Worm (Caenorhabditis elegans) whole organism, midembryonic: ENCODE measurements around the gene rde-11.

Experiments
- T22C8.4 ChIP-seq: fragments of 200-800 bp; sonication (Bioruptor generic); IDR thresholded peaks from 2 replicates; pipeline ENCODE4 v1.3.6; 2022; ENCODE audit warnings: missing genetic modification characterization, missing compliant biosample characterization
- cog-1 ChIP-seq: sonication (generic microtip); optimal IDR thresholded peaks from 2 replicates; lab custom pipeline; 2016; ENCODE audit warnings: missing genetic modification characterization, missing compliant biosample characterization
- flt-1 ChIP-seq: fragments of 200-800 bp; sonication (Bioruptor generic); IDR thresholded peaks from 2 replicates; pipeline ENCODE4 v1.3.6; 2022; ENCODE audit warnings: missing genetic modification characterization, missing compliant biosample characterization
- klf-2 ChIP-seq: fragments of 200-800 bp; sonication (Bioruptor generic); conservative IDR thresholded peaks from 2 replicates; pipeline ENCODE4 v1.3.6; 2022; ENCODE audit warnings: missing genetic modification reagents, missing genetic modification characterization, missing compliant biosample characterization
- med-1 ChIP-seq: sonication (generic microtip); optimal IDR thresholded peaks from 2 replicates; lab custom pipeline; 2017; ENCODE audit warnings: missing genetic modification characterization, mild to moderate bottlenecking, missing compliant biosample characterization, antibody characterized with exemption, missing genetic modification reagents; ENCODE audit not compliant: insufficient read depth
- ref-1 ChIP-seq: fragments of 200-800 bp; sonication (Bioruptor generic); conservative IDR thresholded peaks from 2 replicates; pipeline ENCODE4 v1.3.6; 2022; ENCODE audit warnings: missing genetic modification reagents, missing genetic modification characterization, missing compliant biosample characterization
- tab-1 ChIP-seq: fragments of 200-800 bp; sonication (Bioruptor generic); IDR thresholded peaks from 2 replicates; pipeline ENCODE4 v1.3.6; 2022; ENCODE audit warnings: missing genetic modification characterization, missing compliant biosample characterization
- ztf-23 ChIP-seq: fragments of 200-800 bp; sonication (Bioruptor generic); IDR thresholded peaks from 2 replicates; pipeline ENCODE4 v1.3.6; 2022; ENCODE audit warnings: missing genetic modification reagents, missing genetic modification characterization, missing compliant biosample characterization
- ztf-29 ChIP-seq: fragments of 200-800 bp; sonication (Bioruptor generic); IDR thresholded peaks from 2 replicates; pipeline ENCODE4 v1.3.6; 2022; ENCODE audit warnings: missing genetic modification reagents, missing genetic modification characterization, missing compliant biosample characterization

Gene rde-11

DNA sequence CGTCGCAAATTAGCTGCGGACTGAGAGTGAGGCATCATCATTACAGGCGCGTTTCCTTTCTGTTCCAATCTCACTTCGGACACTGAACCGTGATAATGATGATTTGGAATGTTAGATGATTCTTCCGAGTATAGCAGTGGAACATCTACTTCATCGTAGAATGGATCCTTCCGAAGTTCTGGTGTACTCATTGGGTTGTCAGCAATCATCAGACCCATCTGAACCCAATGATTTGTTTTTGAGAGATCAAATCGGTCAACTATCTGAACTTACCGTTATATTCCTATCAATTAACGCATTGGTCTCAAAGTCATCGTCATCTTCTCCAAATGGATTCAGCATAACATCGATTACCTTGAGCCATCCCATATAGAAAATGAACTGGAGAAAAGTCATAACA is 3.4 kb downstream of the rde-11 start:
- no peak for TF ChIP-seq tab-1 (GFP tag; lab: Robert Waterston, UW)
- no peak for TF ChIP-seq ref-1 (GFP tag; lab: Robert Waterston, UW)
- TF ChIP-seq ztf-23 = no peak
- TF ChIP-seq cog-1 (tag; lab: Kevin White, UChicago) = no peak
- no peak for TF ChIP-seq klf-2 (GFP tag; lab: Robert Waterston, UW)
- TF ChIP-seq ztf-29 (GFP tag; lab: Robert Waterston, UW) = no peak
- no peak for TF ChIP-seq T22C8.4

DNA sequence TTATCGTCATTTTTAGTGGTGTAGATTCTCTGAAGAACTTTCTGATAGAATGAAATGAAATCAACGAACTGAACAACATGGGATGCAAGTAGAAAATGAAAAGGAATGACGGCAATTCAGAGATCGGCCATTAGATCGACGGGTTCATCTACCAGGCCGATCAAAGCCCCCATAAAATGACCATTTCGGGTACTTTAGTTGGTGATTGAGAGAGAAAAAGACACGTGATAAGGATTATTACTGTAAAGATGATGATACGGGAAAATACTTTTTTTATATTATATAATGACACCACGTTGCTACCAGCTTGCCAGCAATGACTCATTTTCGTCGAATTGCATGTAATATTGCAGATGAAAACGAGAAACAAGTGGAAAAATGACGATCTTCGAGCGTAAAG is 4.8 kb downstream of the rde-11 start, which contains the start of gene best-1:
TSS of gene best-1 (minus strand) at position 29 of the 400 bp plus-strand sequence.
- TF ChIP-seq tab-1 (GFP tag; lab: Robert Waterston, UW) (no peak), cog-1 (tag; lab: Kevin White, UChicago) (no peak), klf-2 (GFP tag; lab: Robert Waterston, UW) (no peak), ztf-23 (no peak), flt-1 (GFP tag; lab: Robert Waterston, UW) (no peak)

DNA sequence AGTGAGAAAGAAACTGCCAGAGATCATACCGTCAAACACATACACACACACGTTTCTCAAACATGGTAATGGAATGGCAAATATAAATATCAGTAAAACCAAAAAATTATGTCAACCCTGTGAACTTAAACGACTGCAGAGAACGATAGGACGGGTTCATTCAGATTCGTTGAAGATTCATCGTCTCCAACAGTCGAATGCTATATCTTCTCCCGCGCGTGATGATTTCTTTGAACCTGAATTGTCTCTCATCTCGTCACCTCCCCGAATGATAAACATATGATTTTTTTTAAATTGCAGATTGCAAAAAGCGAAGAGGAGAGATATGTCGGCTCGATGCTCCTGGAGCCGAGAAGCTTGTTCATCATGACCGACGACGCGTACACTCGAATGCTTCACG is 5.9 kb downstream of the rde-11 start:
- TF ChIP-seq ztf-23 (no peak), med-1 (GFP tag; lab: Kevin White, UChicago) (no peak), klf-2 (GFP tag; lab: Robert Waterston, UW) (no peak), tab-1 (GFP tag; lab: Robert Waterston, UW) (no peak), cog-1 (tag; lab: Kevin White, UChicago) (no peak)

DNA sequence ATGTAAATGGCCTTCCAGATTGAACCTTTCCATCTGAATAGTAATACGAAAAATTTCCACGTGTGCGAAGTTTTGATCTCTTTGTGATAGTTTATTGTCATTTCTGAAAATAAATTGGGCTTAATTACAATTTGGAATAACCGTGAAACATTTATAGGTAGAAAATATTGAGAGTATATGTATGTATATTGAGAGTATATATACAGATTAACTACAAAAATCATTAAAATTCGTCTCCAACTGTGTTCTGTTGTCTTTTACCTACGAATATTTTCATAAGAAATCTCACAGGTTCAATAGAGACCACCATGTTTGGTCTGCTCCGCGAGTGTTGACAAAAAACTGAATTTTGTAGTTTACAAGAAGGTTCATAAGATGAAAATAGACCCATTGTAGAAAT is 8.0 kb downstream of the rde-11 start, which contains the start of gene best-2:
TSS of gene best-2 (minus strand) at position 101 of the 400 bp plus-strand sequence.
- no peak for TF ChIP-seq med-1 (GFP tag; lab: Kevin White, UChicago)
- TF ChIP-seq ztf-23 = no peak

ce11 chrIV:13116679-13117078 is 11.7 kb downstream of the rde-11 start:
- TF ChIP-seq ref-1 (GFP tag; lab: Robert Waterston, UW) = no peak
- TF ChIP-seq ztf-29 (GFP tag; lab: Robert Waterston, UW) = no peak
- no peak for TF ChIP-seq T22C8.4
- TF ChIP-seq cog-1 (tag; lab: Kevin White, UChicago) = no peak
- no peak for TF ChIP-seq ztf-23
- TF ChIP-seq tab-1 (GFP tag; lab: Robert Waterston, UW) = no peak
- TF ChIP-seq med-1 (GFP tag; lab: Kevin White, UChicago) = no peak
- no peak for TF ChIP-seq flt-1 (GFP tag; lab: Robert Waterston, UW)
- TF ChIP-seq klf-2 (GFP tag; lab: Robert Waterston, UW) = no peak

- no peak for TF ChIP-seq ztf-29 (GFP tag; lab: Robert Waterston, UW)
These were observed 13.8 kb downstream of the rde-11 start, which contains the start of gene unc-30 for ce11 chrIV:13118794-13119193. unc-30 (plus strand) TSS chrIV:13118977.

- TF ChIP-seq T22C8.4 (no peak), cog-1 (tag; lab: Kevin White, UChicago) (no peak), tab-1 (GFP tag; lab: Robert Waterston, UW) (no peak), ref-1 (GFP tag; lab: Robert Waterston, UW) (no peak), med-1 (GFP tag; lab: Kevin White, UChicago) (no peak), klf-2 (GFP tag; lab: Robert Waterston, UW) (no peak), flt-1 (GFP tag; lab: Robert Waterston, UW) (no peak), ztf-29 (GFP tag; lab: Robert Waterston, UW) (no peak), ztf-23 (no peak)
These were observed 16.4 kb downstream of the rde-11 start for ce11 chrIV:13121396-13121795.

- TF ChIP-seq T22C8.4 (no peak), flt-1 (GFP tag; lab: Robert Waterston, UW) (no peak), klf-2 (GFP tag; lab: Robert Waterston, UW) (no peak), med-1 (GFP tag; lab: Kevin White, UChicago) (no peak), ztf-23 (no peak), ztf-29 (GFP tag; lab: Robert Waterston, UW) (no peak), ref-1 (GFP tag; lab: Robert Waterston, UW) (no peak), cog-1 (tag; lab: Kevin White, UChicago) (no peak), tab-1 (GFP tag; lab: Robert Waterston, UW) (no peak)
These were observed 21.0 kb downstream of the rde-11 start for ce11 chrIV:13125999-13126398.

DNA sequence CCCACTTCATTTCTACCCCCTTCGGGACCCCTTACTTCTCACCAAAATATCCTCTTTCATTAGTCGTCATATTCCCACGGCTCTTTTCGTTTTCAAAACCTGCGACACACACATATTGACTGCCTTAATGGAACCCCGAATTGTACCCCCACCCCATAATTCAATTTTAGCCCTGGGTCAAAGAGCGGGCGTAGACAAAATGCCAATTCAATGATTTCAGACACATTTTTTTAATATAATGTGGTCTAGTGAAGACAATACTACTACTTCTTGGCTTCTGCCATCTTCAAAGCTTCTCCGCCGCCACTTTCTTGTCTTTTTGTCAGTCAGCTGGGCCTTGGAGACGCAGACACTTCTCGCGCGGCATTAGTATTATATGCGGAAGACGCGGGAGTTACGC is 22.7 kb downstream of the rde-11 start:
- TF ChIP-seq flt-1 (GFP tag; lab: Robert Waterston, UW) (no peak), ztf-23 (no peak), klf-2 (GFP tag; lab: Robert Waterston, UW) (no peak), ref-1 (GFP tag; lab: Robert Waterston, UW) (no peak), med-1 (GFP tag; lab: Kevin White, UChicago) (no peak), cog-1 (tag; lab: Kevin White, UChicago) (no peak), tab-1 (GFP tag; lab: Robert Waterston, UW) (no peak), ztf-29 (GFP tag; lab: Robert Waterston, UW) (no peak)

ce11 chrIV:13140792-13141191 is 35.8 kb downstream of the rde-11 start:
- 0 out of 2 replicates have a peak, but pooled peaks have one; percentile 25 for TF ChIP-seq T22C8.4
- peak; percentile 30; the same call in 1 of the 2 replicates for TF ChIP-seq ztf-23
- TF ChIP-seq flt-1 (GFP tag; lab: Robert Waterston, UW) = peak; percentile 54
- TF ChIP-seq tab-1 (GFP tag; lab: Robert Waterston, UW) = 0 out of 2 replicates have a peak, but pooled peaks have one; percentile 51
- peak; percentile 43; the same call in 1 of the 2 replicates for TF ChIP-seq ref-1 (GFP tag; lab: Robert Waterston, UW)
